Worm (Caenorhabditis elegans): Measurements from ENCODE around the gene T22F3.8.
"Not testable (repeated sequence)": the region's sequence is repeated elsewhere in the genome, so short reads cannot be mapped to it uniquely, and the experiment has no call there.

DNA sequence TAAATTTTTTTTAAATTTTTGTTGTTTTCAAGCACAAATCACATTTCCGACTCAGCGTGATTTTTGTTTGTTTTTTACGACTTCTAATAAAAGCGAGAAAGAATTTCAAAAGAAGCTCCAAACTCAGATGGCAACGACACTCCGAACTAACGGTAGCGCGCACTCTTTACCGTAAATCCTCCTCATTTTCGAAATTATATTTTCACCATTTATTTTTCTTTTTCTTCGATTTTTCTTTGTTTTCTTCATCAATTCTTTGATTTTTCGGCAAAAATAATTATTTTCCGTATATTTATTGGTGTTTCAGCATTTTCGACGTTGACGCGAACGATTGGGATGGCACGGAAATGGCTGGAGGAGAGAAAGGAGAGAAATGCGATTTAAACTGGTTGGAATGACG lies 46.5 kb downstream of the T22F3.8 start, which contains the start of gene T24A6.1:
- TF ChIP-seq hnd-1 (tag; optimal IDR thresholded peaks at IDR 0.05); scrt-1 (GFP tag; IDR thresholded peaks at IDR 0.05); tra-4 (tag; optimal IDR thresholded peaks at IDR 0.05); hmg-4 (GFP tag; optimal IDR thresholded peaks at IDR 0.05); ama-1 (optimal IDR thresholded peaks at IDR 0.05); ceh-36 (tag; optimal IDR thresholded peaks at IDR 0.05); flt-1 (GFP tag; IDR thresholded peaks at IDR 0.05); B0310.2 (tag; optimal IDR thresholded peaks at IDR 0.05); tbx-11 (GFP tag; IDR thresholded peaks at IDR 0.05); tbx-37 (GFP tag; conservative IDR thresholded peaks at IDR 0.05); ets-7 (tag; optimal IDR thresholded peaks at IDR 0.05); hmbx-1 (tag; optimal IDR thresholded peaks at IDR 0.05); pes-1 (GFP tag; IDR thresholded peaks at IDR 0.05); ceh-13 (GFP tag; optimal IDR thresholded peaks at IDR 0.05): not testable (repeated sequence)
